Fruit fly (Drosophila melanogaster): ENCODE results near the gene Ice2.

- TF ChIP-seq CG33017 (tag; optimal IDR thresholded peaks at IDR 0.05) (no peak), CG14711 (tag; optimal IDR thresholded peaks at IDR 0.05) (no peak), CG5204 (GFP tag; optimal IDR thresholded peaks at IDR 0.05) (no peak)
These were observed 38.5 kb upstream of the Ice2 start for dm6 chr3R:21091500-21091899.

Data from whole organism, adult.